Worm (Caenorhabditis elegans) whole organism, L2 larva: Measurements from ENCODE around the gene ZK1320.5.
A peak's percentile ranks its signal among the peaks of the same experiment; 100 is the strongest.

Source experiments
- F13H6.1 ChIP-seq: sonication (generic microtip); optimal IDR thresholded peaks from 2 replicates; lab custom pipeline; 2016; ENCODE audit warnings: missing genetic modification characterization, missing compliant biosample characterization
- R02D3.7 ChIP-seq: fragments of 150-350 bp; optimal IDR thresholded peaks from 2 replicates; lab custom pipeline; 2014; ENCODE audit warnings: missing biosample characterization, missing genetic modification characterization
- Y55F3AM.14 ChIP-seq: fragments of 200-800 bp; sonication (Bioruptor generic); optimal IDR thresholded peaks from 2 replicates; lab custom pipeline; 2018; ENCODE audit warnings: mild to moderate bottlenecking, missing genetic modification characterization, missing compliant biosample characterization
- ZK546.5 ChIP-seq: sonication (generic microtip); optimal IDR thresholded peaks from 2 replicates; lab custom pipeline; 2017; ENCODE audit warnings: missing biosample characterization, missing genetic modification characterization
- alr-1 ChIP-seq: fragments of 150-350 bp; optimal IDR thresholded peaks from 2 replicates; lab custom pipeline; 2014; ENCODE audit warnings: missing biosample characterization, missing genetic modification characterization
- aly-2 ChIP-seq: fragments of 150-350 bp; optimal IDR thresholded peaks from 2 replicates; lab custom pipeline; 2014; ENCODE audit warnings: missing biosample characterization, missing genetic modification characterization
- ama-1 ChIP-seq: fragments of 150-350 bp; optimal IDR thresholded peaks from 2 replicates; lab custom pipeline; 2018; ENCODE audit warnings: inconsistent platforms
- blmp-1 ChIP-seq: sonication (generic microtip); optimal IDR thresholded peaks from 2 replicates; lab custom pipeline; 2017; ENCODE audit warnings: missing genetic modification characterization, mild to moderate bottlenecking, missing compliant biosample characterization, antibody characterized with exemption, moderate library complexity; ENCODE audit not compliant: insufficient read depth
- ceh-82 ChIP-seq: fragments of 150-350 bp; optimal IDR thresholded peaks from 2 replicates; lab custom pipeline; 2014; ENCODE audit warnings: missing biosample characterization, missing genetic modification characterization
- crh-2 ChIP-seq: sonication (generic microtip); optimal IDR thresholded peaks from 2 replicates; lab custom pipeline; 2017; ENCODE audit warnings: missing biosample characterization, missing genetic modification characterization
- dmd-4 ChIP-seq: sonication (generic microtip); optimal IDR thresholded peaks from 2 replicates; lab custom pipeline; 2017; ENCODE audit warnings: missing biosample characterization, missing genetic modification characterization
- egl-27 ChIP-seq: sonication (generic microtip); optimal IDR thresholded peaks from 3 replicates; lab custom pipeline; 2017; ENCODE audit warnings: missing biosample characterization, missing genetic modification reagents, missing genetic modification characterization
- elt-1 ChIP-seq: fragments of 150-350 bp; optimal IDR thresholded peaks from 2 replicates; lab custom pipeline; 2014; ENCODE audit warnings: missing biosample characterization, missing genetic modification characterization
- elt-3 ChIP-seq: sonication (generic microtip); optimal IDR thresholded peaks from 2 replicates; lab custom pipeline; 2017; ENCODE audit warnings: missing biosample characterization, missing genetic modification characterization
- fos-1 ChIP-seq: fragments of 150-350 bp; optimal IDR thresholded peaks from 2 replicates; lab custom pipeline; 2014; ENCODE audit warnings: missing biosample characterization, missing genetic modification characterization
- gmeb-1 ChIP-seq: fragments of 150-350 bp; optimal IDR thresholded peaks from 2 replicates; lab custom pipeline; 2014; ENCODE audit warnings: missing biosample characterization, missing genetic modification characterization
- lin-11 ChIP-seq: fragments of 150-350 bp; sonication (generic microtip); optimal IDR thresholded peaks from 2 replicates; lab custom pipeline; 2014; ENCODE audit warnings: missing biosample characterization, missing genetic modification characterization, inconsistent platforms, mixed read lengths
- lin-13 ChIP-seq: fragments of 150-350 bp; optimal IDR thresholded peaks from 2 replicates; lab custom pipeline; 2014; ENCODE audit warnings: missing biosample characterization, missing genetic modification reagents, missing genetic modification characterization
- lin-39 ChIP-seq: fragments of 150-350 bp; optimal IDR thresholded peaks from 2 replicates; lab custom pipeline; 2014; ENCODE audit warnings: missing biosample characterization, missing genetic modification reagents, missing genetic modification characterization
- lsy-2 ChIP-seq, 2 experiments: fragments of 150-350 bp in 1 of 2; sonication (generic microtip) in 1 of 2; optimal IDR thresholded peaks; 2 replicates each; lab custom pipeline; 2014 to 2017; ENCODE audit warnings: missing biosample characterization in 2 of 2, missing genetic modification characterization in 2 of 2
- mab-5 ChIP-seq: fragments of 150-350 bp; optimal IDR thresholded peaks from 2 replicates; lab custom pipeline; 2014; ENCODE audit warnings: missing biosample characterization, missing genetic modification characterization
- mdl-1 ChIP-seq, 2 experiments: fragments of 150-350 bp in 1 of 2; sonication (generic microtip) in 1 of 2; optimal IDR thresholded peaks; 2 replicates each; lab custom pipeline; 2017; ENCODE audit warnings: missing biosample characterization in 2 of 2, missing genetic modification characterization in 2 of 2
- nhr-10 ChIP-seq: sonication (generic microtip); optimal IDR thresholded peaks from 2 replicates; lab custom pipeline; 2017; ENCODE audit warnings: missing biosample characterization, missing genetic modification characterization
- nhr-12 ChIP-seq: fragments of 150-350 bp; optimal IDR thresholded peaks from 2 replicates; lab custom pipeline; 2014; ENCODE audit warnings: missing biosample characterization, missing genetic modification characterization
- nhr-129 ChIP-seq: fragments of 150-350 bp; optimal IDR thresholded peaks from 2 replicates; lab custom pipeline; 2014; ENCODE audit warnings: missing biosample characterization, missing genetic modification characterization
- nhr-21 ChIP-seq: fragments of 150-350 bp; optimal IDR thresholded peaks from 2 replicates; lab custom pipeline; 2014; ENCODE audit warnings: missing biosample characterization, missing genetic modification characterization
- nhr-237 ChIP-seq: fragments of 150-350 bp; optimal IDR thresholded peaks from 2 replicates; lab custom pipeline; 2014; ENCODE audit warnings: missing biosample characterization, missing genetic modification characterization
- nhr-25 ChIP-seq: fragments of 150-350 bp; sonication (generic microtip); optimal IDR thresholded peaks from 3 replicates; lab custom pipeline; 2014; ENCODE audit warnings: missing biosample characterization, missing genetic modification characterization
- peb-1 ChIP-seq: fragments of 150-350 bp; optimal IDR thresholded peaks from 2 replicates; lab custom pipeline; 2014; ENCODE audit warnings: missing biosample characterization, missing genetic modification characterization
- sem-4 ChIP-seq: fragments of 150-350 bp; optimal IDR thresholded peaks from 2 replicates; lab custom pipeline; 2014; ENCODE audit warnings: missing biosample characterization, missing genetic modification reagents, missing genetic modification characterization
- skn-1 ChIP-seq: sonication (generic microtip); optimal IDR thresholded peaks from 2 replicates; lab custom pipeline; 2017; ENCODE audit warnings: missing biosample characterization, missing genetic modification characterization
- sma-3 ChIP-seq: sonication (generic microtip); optimal IDR thresholded peaks from 2 replicates; lab custom pipeline; 2016; ENCODE audit warnings: missing genetic modification reagents, missing genetic modification characterization, missing compliant biosample characterization
- sma-9 ChIP-seq, 2 experiments: fragments of 150-350 bp in 1 of 2; sonication (generic microtip) in 1 of 2; optimal IDR thresholded peaks; 2 replicates each; lab custom pipeline; 2014 to 2016; ENCODE audit warnings: missing genetic modification characterization in 2 of 2, mild to moderate bottlenecking in 1 of 2, missing biosample characterization in 1 of 2, missing compliant biosample characterization in 1 of 2, missing genetic modification reagents in 1 of 2, moderate library complexity in 1 of 2
- snpc-4 ChIP-seq: fragments of 150-350 bp; optimal IDR thresholded peaks from 2 replicates; lab custom pipeline; 2014; ENCODE audit warnings: missing biosample characterization, missing genetic modification characterization
- unc-55 ChIP-seq: fragments of 150-350 bp; sonication (generic microtip); optimal IDR thresholded peaks from 3 replicates; lab custom pipeline; 2014; ENCODE audit warnings: missing biosample characterization, missing genetic modification reagents, missing genetic modification characterization
- ztf-11 ChIP-seq: sonication (generic microtip); optimal IDR thresholded peaks from 2 replicates; lab custom pipeline; 2017; ENCODE audit warnings: missing biosample characterization, missing genetic modification characterization
- ztf-4 ChIP-seq: fragments of 150-350 bp; optimal IDR thresholded peaks from 2 replicates; lab custom pipeline; 2014; ENCODE audit warnings: missing biosample characterization, missing genetic modification characterization

The ZK1320.5 gene

ce11 chrII:9658915-9659314 lies 6.6 kb downstream of the ZK1320.5 start, which contains the start of gene ZK1320.2:
TSS of gene ZK1320.2 (minus strand) at chrII:9659002.
- TF ChIP-seq fos-1: peak; percentile 79
- TF ChIP-seq crh-2 (tag; lab: Kevin White, UChicago): peak; percentile 52
- no peak for TF ChIP-seq dmd-4 (tag; lab: Kevin White, UChicago)

ce11 chrII:9656210-9656755 lies 9.2 kb downstream of the ZK1320.5 start, which contains the start of gene gstk-1:
TSS of gene gstk-1 (plus strand) at chrII:9656705.
- TF ChIP-seq snpc-4 (tag; lab: Kevin White, UChicago) (no peak), sma-3 (peak; percentile 54), lsy-2 (tag; optimal IDR thresholded peaks at IDR 0.05; lab: Kevin White, UChicago) (peak in 1 of 2 experiments; percentile 35), blmp-1 (peak; percentile 25), lin-13 (GFP tag; lab: Kevin White, UChicago) (peak; percentile 82), nhr-25 (tag; lab: Kevin White, UChicago) (no peak), ceh-82 (no peak), nhr-237 (tag; lab: Kevin White, UChicago) (no peak), nhr-21 (tag; lab: Kevin White, UChicago) (peak; percentile 59), ztf-4 (tag; lab: Kevin White, UChicago) (no peak), elt-3 (tag; lab: Kevin White, UChicago) (no peak), sem-4 (tag; lab: Kevin White, UChicago) (no peak), crh-2 (tag; lab: Kevin White, UChicago) (peak; percentile 81), aly-2 (no peak), sma-9 (GFP tag; optimal IDR thresholded peaks at IDR 0.05; lab: Kevin White, UChicago) (peak; percentile 89), sma-9 (tag; optimal IDR thresholded peaks at IDR 0.05; lab: Kevin White, UChicago) (no peak), fos-1 (peak; percentile 44), mdl-1 (tag; optimal IDR thresholded peaks at IDR 0.05; lab: Kevin White, UChicago) (peak in 1 of 2 experiments; percentile 42), peb-1 (tag; lab: Kevin White, UChicago) (no peak), ama-1 (no peak), R02D3.7 (tag; lab: Kevin White, UChicago) (no peak), F13H6.1 (tag; lab: Kevin White, UChicago) (peak; percentile 11)

- no peak for TF ChIP-seq R02D3.7 (tag; lab: Kevin White, UChicago)
- no peak for TF ChIP-seq aly-2
- TF ChIP-seq gmeb-1 (tag; lab: Kevin White, UChicago): no peak
- peak; percentile 17 for TF ChIP-seq sma-9 (GFP tag; optimal IDR thresholded peaks at IDR 0.05; lab: Kevin White, UChicago)
- no peak for TF ChIP-seq sma-9 (tag; optimal IDR thresholded peaks at IDR 0.05; lab: Kevin White, UChicago)
- TF ChIP-seq nhr-129 (tag; lab: Kevin White, UChicago): peak; percentile 18
- no peak for TF ChIP-seq alr-1
- TF ChIP-seq nhr-237 (tag; lab: Kevin White, UChicago): no peak
- TF ChIP-seq dmd-4 (tag; lab: Kevin White, UChicago): no peak
- TF ChIP-seq egl-27: no peak
Measured at ce11 chrII:9655530-9656139, 9.8 kb downstream of the ZK1320.5 start, which contains the start of gene ZK1307.1. TSS of gene ZK1307.1 (minus strand) at chrII:9655580.

- TF ChIP-seq blmp-1 (no peak), nhr-10 (no peak), gmeb-1 (tag; lab: Kevin White, UChicago) (no peak), R02D3.7 (tag; lab: Kevin White, UChicago) (no peak), F13H6.1 (tag; lab: Kevin White, UChicago) (no peak), mab-5 (tag; lab: Kevin White, UChicago) (no peak), elt-3 (tag; lab: Kevin White, UChicago) (no peak), lin-39 (tag; lab: Kevin White, UChicago) (no peak), nhr-25 (tag; lab: Kevin White, UChicago) (peak; percentile 32)
Measured at ce11 chrII:9653679-9654078, 11.8 kb downstream of the ZK1320.5 start, which contains the start of gene ZK1307.2. TSS of gene ZK1307.2 (minus strand) at chrII:9653952.

- TF ChIP-seq ZK546.5 (no peak), aly-2 (no peak), elt-3 (tag; lab: Kevin White, UChicago) (no peak), lin-11 (no peak), nhr-12 (tag; lab: Kevin White, UChicago) (no peak), ztf-11 (tag; lab: Kevin White, UChicago) (no peak), peb-1 (tag; lab: Kevin White, UChicago) (no peak), nhr-129 (tag; lab: Kevin White, UChicago) (no peak), elt-1 (no peak), R02D3.7 (tag; lab: Kevin White, UChicago) (no peak), Y55F3AM.14 (GFP tag; lab: Kevin White, UChicago) (no peak), sem-4 (tag; lab: Kevin White, UChicago) (no peak), unc-55 (GFP tag; lab: Kevin White, UChicago) (no peak), sma-3 (no peak), skn-1 (tag; lab: Kevin White, UChicago) (no peak)
- TF ChIP-seq, all 48 proteins: peak for 0
Measured at ce11 chrII:9652919-9653318, 12.6 kb downstream of the ZK1320.5 start, which contains the start of gene ZK1307.3. TSS of gene ZK1307.3 (minus strand) at chrII:9653019.
